Fruit fly (Drosophila melanogaster): ENCODE data around the gene CG14377.

Gene CG14377

dm6 chr3R:13415186-13415585 is 17.6 kb downstream of the CG14377 start, which contains the start of gene yellow-e:
TSS of gene yellow-e (minus strand) at chr3R:13415286.
- TF ChIP-seq CTCF (optimal IDR thresholded peaks at IDR 0.05), result no peak
- TF ChIP-seq CG8478 (optimal IDR thresholded peaks at IDR 0.05), result no peak

dm6 chr3R:13417067-13417595 is 19.5 kb downstream of the CG14377 start:
- TF ChIP-seq CG8478 (optimal IDR thresholded peaks at IDR 0.05) (no peak), CTCF (optimal IDR thresholded peaks at IDR 0.05) (no peak)

dm6 chr3R:13419979-13420378 is 22.3 kb downstream of the CG14377 start, which contains the start of gene Ir87a:
TSS of gene Ir87a (plus strand) at chr3R:13420279.
- no peak for TF ChIP-seq CTCF (optimal IDR thresholded peaks at IDR 0.05)
- no peak for TF ChIP-seq CG8478 (optimal IDR thresholded peaks at IDR 0.05)

dm6 chr3R:13422178-13422577 is 24.5 kb downstream of the CG14377 start:
- TF ChIP-seq CTCF (optimal IDR thresholded peaks at IDR 0.05) (no peak), CG8478 (optimal IDR thresholded peaks at IDR 0.05) (no peak)

DNA sequence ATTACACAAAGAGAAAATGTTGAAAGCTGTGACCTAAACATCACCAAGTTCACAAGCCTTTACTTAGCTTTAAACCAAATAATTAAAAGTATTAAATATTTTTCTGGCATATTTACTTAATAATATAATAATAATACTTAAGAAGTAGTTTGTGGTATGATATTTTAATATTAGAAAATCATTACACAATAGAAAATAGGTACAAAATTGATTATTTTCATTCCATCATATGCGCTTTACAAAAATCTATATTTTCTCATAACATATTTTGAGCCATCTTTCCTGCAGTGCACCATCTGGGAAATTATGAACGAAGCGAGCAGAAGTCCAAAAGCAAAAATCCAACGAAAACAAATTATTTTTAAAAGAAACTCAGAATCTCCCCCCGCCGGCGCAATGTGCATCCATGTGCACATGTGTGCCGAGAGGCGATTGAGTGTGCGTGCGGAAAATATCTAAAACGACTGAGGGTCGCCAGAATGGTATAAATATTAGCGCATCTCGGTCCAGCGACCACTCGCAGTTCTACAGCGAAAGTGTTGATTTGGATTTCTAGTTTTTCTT is 27.9 kb downstream of the CG14377 start, which contains the start of gene Act87E:
Gene Act87E (plus strand): TSS at position 514 of the 564 bp plus-strand sequence.
- no peak for TF ChIP-seq CTCF (optimal IDR thresholded peaks at IDR 0.05)
- TF ChIP-seq CG8478 (optimal IDR thresholded peaks at IDR 0.05), result no peak

DNA sequence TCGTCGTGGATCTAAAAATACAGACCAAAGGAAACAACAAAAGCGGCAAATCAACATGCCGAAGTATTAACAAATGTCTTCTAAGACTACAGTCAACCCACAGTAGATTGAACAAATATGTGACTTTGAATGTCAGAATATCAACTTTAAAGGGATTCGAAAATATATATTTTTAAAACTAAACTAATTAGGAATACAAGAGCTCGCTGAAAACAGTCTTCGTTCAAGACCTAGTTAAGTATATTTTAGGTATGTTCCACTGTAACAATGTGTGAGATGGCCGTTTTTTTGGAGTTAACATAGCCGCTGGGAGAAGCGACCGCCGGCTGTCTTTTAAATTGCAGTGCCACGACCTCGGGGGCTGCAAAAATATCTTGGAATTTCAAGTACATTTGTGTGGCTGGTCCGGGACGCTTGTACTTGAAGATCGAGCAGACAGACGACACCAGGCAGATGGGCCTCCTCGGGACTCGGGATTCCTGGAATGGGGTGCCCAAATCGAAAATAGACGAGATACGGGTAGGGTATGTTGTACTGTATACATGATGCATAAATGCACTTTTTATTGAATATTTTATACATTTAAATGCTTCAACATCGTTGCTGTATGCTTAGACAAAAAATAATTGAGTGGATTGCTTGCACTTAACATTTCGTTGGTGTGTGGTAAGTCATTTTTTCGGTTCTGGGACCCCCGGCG is 30.9 kb downstream of the CG14377 start:
- no peak for TF ChIP-seq CG8478 (optimal IDR thresholded peaks at IDR 0.05)
- TF ChIP-seq CTCF (optimal IDR thresholded peaks at IDR 0.05), result no peak

DNA sequence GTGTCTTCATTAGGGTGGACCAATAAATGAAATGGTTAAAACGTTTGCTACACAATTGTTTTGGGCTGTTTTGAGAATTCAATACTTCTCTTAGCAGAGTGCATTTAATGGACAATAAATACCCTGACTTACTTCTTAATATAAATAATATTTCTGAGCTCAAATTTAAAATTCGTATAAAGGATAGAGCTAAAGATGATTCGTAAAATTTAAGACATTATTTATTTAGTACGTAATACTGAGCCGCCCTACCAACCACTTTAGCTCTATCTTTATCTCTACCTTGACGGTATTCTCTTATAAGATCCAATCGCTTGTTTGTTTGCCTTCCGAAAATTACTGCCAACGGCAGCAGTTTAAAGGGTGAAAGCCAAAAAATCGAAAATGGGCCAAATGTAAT is 36.0 kb downstream of the CG14377 start:
- no peak for TF ChIP-seq CTCF (optimal IDR thresholded peaks at IDR 0.05)
- no peak for TF ChIP-seq CG8478 (optimal IDR thresholded peaks at IDR 0.05)

DNA sequence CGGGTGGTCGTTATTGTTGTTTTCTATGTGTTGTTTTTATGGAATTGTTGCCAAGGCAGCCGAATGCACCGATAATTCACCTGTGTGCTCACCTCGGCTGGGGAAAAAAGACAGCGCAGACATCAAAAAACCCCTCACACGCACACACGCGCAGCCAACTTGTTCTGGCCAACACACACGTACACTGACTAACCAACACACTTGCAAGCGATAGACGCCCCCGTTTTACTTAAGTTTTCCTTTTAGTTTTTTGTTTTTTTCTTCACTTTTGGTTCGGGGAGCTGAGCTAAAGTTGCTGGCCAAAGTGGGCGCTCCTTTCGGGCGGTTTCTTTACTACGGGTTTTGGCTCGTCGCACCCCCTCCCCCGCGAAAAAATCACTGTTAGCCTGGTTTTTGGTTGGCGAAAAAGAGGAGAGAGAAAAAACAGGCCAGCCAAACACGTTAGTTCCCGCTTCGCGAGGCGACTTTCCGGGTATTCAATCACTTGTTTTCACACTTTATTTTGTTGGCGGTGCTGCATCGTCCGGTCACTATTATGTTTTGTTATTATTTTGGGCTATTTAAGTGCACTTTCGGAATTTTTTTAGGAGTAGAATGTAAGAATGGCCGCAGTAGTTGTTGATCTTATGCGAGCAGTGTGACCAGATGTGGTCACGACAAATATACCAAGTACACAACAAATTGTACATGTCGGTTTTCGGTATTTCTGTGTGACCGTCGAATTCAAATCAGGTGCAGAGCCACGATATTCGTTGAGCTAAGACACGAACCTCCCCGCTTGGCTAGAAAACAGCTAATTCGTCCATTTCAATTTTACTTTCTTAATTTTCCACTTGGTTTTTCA is 36.9 kb downstream of the CG14377 start, which contains the start of gene yrt:
Gene yrt (minus strand): TSS at position 660 of the 844 bp plus-strand sequence.
- TF ChIP-seq CG8478 (optimal IDR thresholded peaks at IDR 0.05), result no peak
- peak; percentile 72 to 77 for TF ChIP-seq CTCF (optimal IDR thresholded peaks at IDR 0.05)

dm6 chr3R:13435836-13436235 is 38.2 kb downstream of the CG14377 start:
- TF ChIP-seq CTCF (optimal IDR thresholded peaks at IDR 0.05) (no peak), CG8478 (optimal IDR thresholded peaks at IDR 0.05) (no peak)

DNA sequence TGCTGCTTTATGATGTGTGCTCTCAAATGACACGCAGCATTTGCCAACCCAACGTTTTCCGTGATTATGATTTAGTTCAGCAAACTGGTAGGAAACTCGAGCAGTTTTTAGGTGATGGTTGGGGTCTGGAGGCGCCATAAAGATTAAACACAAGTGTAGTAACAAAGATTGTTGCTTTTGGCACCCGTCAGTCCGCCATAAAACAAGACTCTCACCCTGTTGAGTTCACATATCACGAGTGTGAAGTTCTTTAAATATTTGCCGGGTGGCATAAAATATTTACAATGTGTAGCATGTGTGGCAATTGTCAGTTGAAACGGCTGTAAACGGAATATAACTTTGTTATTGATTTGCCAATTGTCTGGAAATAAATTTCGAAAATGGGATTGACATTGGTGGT is 44.1 kb downstream of the CG14377 start:
- TF ChIP-seq CG8478 (optimal IDR thresholded peaks at IDR 0.05) (no peak), CTCF (optimal IDR thresholded peaks at IDR 0.05) (no peak)

- TF ChIP-seq CTCF (optimal IDR thresholded peaks at IDR 0.05) (no peak), CG8478 (optimal IDR thresholded peaks at IDR 0.05) (no peak)
Measured at dm6 chr3R:13446048-13446447, 48.4 kb downstream of the CG14377 start.

- no peak for TF ChIP-seq CG8478 (optimal IDR thresholded peaks at IDR 0.05)
- TF ChIP-seq CTCF (optimal IDR thresholded peaks at IDR 0.05), result no peak
Measured at dm6 chr3R:13446489-13446888, 48.9 kb downstream of the CG14377 start.

Measured in S2 (cell line).